Fruit fly (Drosophila melanogaster): Measurements from ENCODE around the gene ome.

The ome gene

DNA sequence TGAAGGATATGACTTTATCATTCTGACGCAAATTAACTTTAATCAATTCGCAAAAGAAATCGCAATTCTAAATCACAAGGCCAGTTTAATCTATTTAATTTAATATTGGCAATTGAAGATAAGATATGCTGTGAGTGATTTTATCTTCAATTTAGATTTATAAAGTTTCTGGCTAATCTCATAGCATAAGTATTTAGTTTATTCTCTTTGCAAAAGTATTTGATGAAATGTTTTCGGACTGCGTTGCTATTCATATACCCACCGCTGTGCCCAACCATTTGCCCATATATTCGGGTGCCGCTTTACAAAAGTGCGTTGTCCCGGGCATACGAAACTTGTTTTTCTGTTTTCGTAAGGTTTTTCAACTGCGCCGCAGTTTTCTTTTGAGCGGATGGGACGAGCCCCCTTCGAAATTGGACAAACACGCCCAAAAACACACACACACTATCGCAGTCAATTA, 112.3 kb downstream of the ome start (continued):
- TF ChIP-seq CG16815 (GFP tag; optimal IDR thresholded peaks at IDR 0.05), result peak; percentile 96
- peak; percentile 99 for TF ChIP-seq CG2678 (tag; optimal IDR thresholded peaks at IDR 0.05)
- peak; percentile 95 for TF ChIP-seq zen (tag; optimal IDR thresholded peaks at IDR 0.05)
- TF ChIP-seq schlank (tag; optimal IDR thresholded peaks at IDR 0.05), result peak; percentile 92
- no peak for TF ChIP-seq hbn (GFP tag; IDR thresholded peaks at IDR 0.05; ENCODE audit: partially characterized antibody)
- TF ChIP-seq CG32532 (GFP tag; IDR thresholded peaks at IDR 0.05), result peak; percentile 92
- peak; percentile 97 for TF ChIP-seq Hmr (GFP tag; optimal IDR thresholded peaks at IDR 0.05)
- peak; percentile 91 for TF ChIP-seq al (GFP tag; IDR thresholded peaks at IDR 0.05)
- peak; percentile 82 for TF ChIP-seq zfh1 (GFP tag; IDR thresholded peaks at IDR 0.05)
- peak; percentile 96 for TF ChIP-seq CG11695 (GFP tag; IDR thresholded peaks at IDR 0.05)
- TF ChIP-seq CG7963 (GFP tag; IDR thresholded peaks at IDR 0.05; ENCODE audit: partially characterized antibody), result no peak
- peak; percentile 86 for TF ChIP-seq sisA (GFP tag; IDR thresholded peaks at IDR 0.05)
- peak; percentile 58; the same call in 1 of the 2 replicates for TF ChIP-seq dati (GFP tag; IDR thresholded peaks at IDR 0.05)
- TF ChIP-seq HLH4C (GFP tag; IDR thresholded peaks at IDR 0.05; ENCODE audit: partially characterized antibody), result no peak
- peak in 1 of 3 experiments; percentile 94 for TF ChIP-seq Stat92E (GFP tag; optimal IDR thresholded peaks at IDR 0.05)
- TF ChIP-seq ftz-f1 (GFP tag; optimal IDR thresholded peaks at IDR 0.05), result peak; percentile 51
- TF ChIP-seq CG9437 (GFP tag; optimal IDR thresholded peaks at IDR 0.05), result peak; percentile 96
- TF ChIP-seq Pdp1 (GFP tag; optimal IDR thresholded peaks at IDR 0.05), result peak; percentile 92 to 94
- peak; percentile 35 for TF ChIP-seq pfk (GFP tag; optimal IDR thresholded peaks at IDR 0.05)
- TF ChIP-seq stwl (tag; optimal IDR thresholded peaks at IDR 0.05), result peak; percentile 49
- TF ChIP-seq fu2 (GFP tag; optimal IDR thresholded peaks at IDR 0.05), result peak; percentile 82
- TF ChIP-seq exex (tag; optimal IDR thresholded peaks at IDR 0.05), result peak; percentile 90
- TF ChIP-seq pan (optimal IDR thresholded peaks at IDR 0.05), result no peak
- peak in 1 of 2 experiments; percentile 89 for TF ChIP-seq pan (GFP tag; optimal IDR thresholded peaks at IDR 0.05 in 1 of 2, IDR thresholded peaks at IDR 0.05 in 1 of 2)
- TF ChIP-seq fd3F (GFP tag; optimal IDR thresholded peaks at IDR 0.05), result peak; percentile 95
- TF ChIP-seq nerfin-2 (GFP tag; IDR thresholded peaks at IDR 0.05; ENCODE audit: partially characterized antibody), result no peak
- no peak for TF ChIP-seq cad (GFP tag; optimal IDR thresholded peaks at IDR 0.05)
- peak; percentile 42 for TF ChIP-seq CG9797 (GFP tag; optimal IDR thresholded peaks at IDR 0.05)
- peak; percentile 95 for TF ChIP-seq CG1602 (GFP tag; optimal IDR thresholded peaks at IDR 0.05)
- TF ChIP-seq inv (GFP tag; IDR thresholded peaks at IDR 0.05; ENCODE audit: partially characterized antibody), result no peak
- TF ChIP-seq CG10274 (GFP tag; optimal IDR thresholded peaks at IDR 0.05), result peak; percentile 92
- TF ChIP-seq CG4404 (GFP tag; IDR thresholded peaks at IDR 0.05), result peak; percentile 89
- peak; percentile 85 for TF ChIP-seq danr (GFP tag; IDR thresholded peaks at IDR 0.05)
- TF ChIP-seq CG11560 (tag; IDR thresholded peaks at IDR 0.05), result peak; percentile 81
- peak; percentile 83 for TF ChIP-seq CG14050 (GFP tag; IDR thresholded peaks at IDR 0.05)
- peak; percentile 91 for TF ChIP-seq CG15514 (GFP tag; optimal IDR thresholded peaks at IDR 0.05)
- TF ChIP-seq CG15269 (tag; optimal IDR thresholded peaks at IDR 0.05), result peak; percentile 98
- TF ChIP-seq sima (GFP tag; optimal IDR thresholded peaks at IDR 0.05), result peak; percentile 82
- peak; percentile 85 for TF ChIP-seq zfh2 (GFP tag; optimal IDR thresholded peaks at IDR 0.05)
- no peak for TF ChIP-seq sna (GFP tag; IDR thresholded peaks at IDR 0.05; ENCODE audit: partially characterized antibody)
- TF ChIP-seq sd (tag; optimal IDR thresholded peaks at IDR 0.05), result peak; percentile 87
- TF ChIP-seq gfzf (GFP tag; optimal IDR thresholded peaks at IDR 0.05), result no peak
- TF ChIP-seq CG17912 (GFP tag; optimal IDR thresholded peaks at IDR 0.05), result peak; percentile 78
- TF ChIP-seq Hr39 (optimal IDR thresholded peaks at IDR 0.05), result no peak
- TF ChIP-seq CG1603 (tag; optimal IDR thresholded peaks at IDR 0.05), result peak; percentile 85
- peak in 1 of 2 experiments; percentile 49 for TF ChIP-seq crp (GFP tag; optimal IDR thresholded peaks at IDR 0.05)
- peak; percentile 75 for TF ChIP-seq Gug (GFP tag; IDR thresholded peaks at IDR 0.05)
- TF ChIP-seq Ada2b (GFP tag; IDR thresholded peaks at IDR 0.05), result peak; percentile 86
- peak; percentile 91 for TF ChIP-seq CG14014 (GFP tag; IDR thresholded peaks at IDR 0.05)

Data from whole organism, embryonic.